Worm (Caenorhabditis elegans): ENCODE data around the gene C07A9.12.

DNA sequence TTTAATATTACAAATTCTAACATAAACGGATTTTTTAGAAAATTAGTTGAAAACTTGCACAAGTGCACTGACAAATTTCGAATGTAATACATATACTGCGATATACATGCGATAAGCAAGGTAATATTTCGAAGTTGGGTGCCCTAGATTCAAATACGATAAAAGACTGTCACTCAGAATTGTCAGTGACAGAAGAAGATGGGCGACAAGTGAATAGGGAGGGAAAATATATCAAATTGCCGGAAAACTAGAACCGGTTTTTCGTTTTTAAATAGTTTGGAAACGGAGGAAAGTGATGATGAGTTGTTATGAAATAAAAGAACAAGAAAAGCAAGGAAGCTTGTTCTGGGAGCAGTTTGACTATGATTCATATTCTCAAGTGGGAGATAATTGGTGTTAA lies 6.7 kb upstream of the C07A9.12 start:
- TF ChIP-seq skn-1 (tag; optimal IDR thresholded peaks at IDR 0.05) (no peak), nhr-77 (tag; optimal IDR thresholded peaks at IDR 0.05) (no peak), lin-13 (GFP tag; optimal IDR thresholded peaks at IDR 0.05) (no peak), nhr-6 (tag; optimal IDR thresholded peaks at IDR 0.05) (no peak), ztf-4 (tag; optimal IDR thresholded peaks at IDR 0.05) (no peak), ama-1 (optimal IDR thresholded peaks at IDR 0.05) (no peak), ceh-82 (tag; optimal IDR thresholded peaks at IDR 0.05) (no peak), nhr-11 (tag; optimal IDR thresholded peaks at IDR 0.05) (no peak), dmd-4 (tag; optimal IDR thresholded peaks at IDR 0.05) (no peak), ztf-11 (tag; optimal IDR thresholded peaks at IDR 0.05) (no peak)
